Worm (Caenorhabditis elegans): Measurements from ENCODE around the gene tir-1.

DNA sequence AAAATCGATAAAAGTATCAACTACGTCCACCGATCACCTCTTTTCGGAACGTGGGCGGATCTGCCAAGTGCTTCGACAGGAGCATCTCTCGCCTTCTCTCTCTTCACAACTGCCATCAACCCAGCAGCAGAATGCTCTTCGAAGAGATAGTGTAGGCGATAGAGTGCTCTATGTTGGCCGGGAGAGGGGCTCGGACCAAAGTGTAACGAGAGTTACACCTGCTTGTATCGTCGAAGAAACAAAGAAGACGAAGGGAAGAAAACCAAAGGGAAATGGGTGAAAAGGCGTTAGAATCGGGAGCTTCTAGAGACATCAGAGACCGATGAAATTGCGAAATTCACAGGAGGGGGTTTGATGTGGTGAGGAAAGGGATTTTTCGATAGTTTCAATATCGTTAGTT lies 13.4 kb upstream of the tir-1 start:
- TF ChIP-seq him-1 (tag; optimal IDR thresholded peaks at IDR 0.05) (no peak), W03F9.2 (tag; optimal IDR thresholded peaks at IDR 0.05) (no peak), dao-5 (tag; optimal IDR thresholded peaks at IDR 0.05) (no peak)
